Fruit fly (Drosophila melanogaster) whole organism, embryonic: ENCODE data around the gene Pcyt1.

Experiments
- BEAF-32 ChIP-seq: fragments of 200-800 bp; sonication (Bioruptor generic); optimal IDR thresholded peaks from 3 replicates; lab custom pipeline; 2017; ENCODE audit warnings: missing biosample characterization, missing genetic modification characterization, mild to moderate bottlenecking, moderate library complexity, missing genetic modification reagents
- CG10654 ChIP-seq: fragments of 200-800 bp; sonication (Bioruptor generic); optimal IDR thresholded peaks from 2 replicates; lab custom pipeline; 2016; ENCODE audit warnings: missing biosample characterization, missing genetic modification characterization
- CG11247 ChIP-seq: fragments of 200-800 bp; sonication (Bioruptor generic); IDR thresholded peaks from 2 replicates; pipeline ENCODE4 v1.3.6; 2022; ENCODE audit warnings: missing biosample characterization, missing genetic modification characterization
- CG12104 ChIP-seq: fragments of 200-800 bp; sonication (Bioruptor generic); optimal IDR thresholded peaks from 3 replicates; lab custom pipeline; 2016; ENCODE audit warnings: missing biosample characterization, missing genetic modification characterization
- CG12219 ChIP-seq: fragments of 200-800 bp; sonication (Bioruptor generic); optimal IDR thresholded peaks from 3 replicates; lab custom pipeline; 2018; ENCODE audit warnings: missing biosample characterization, mild to moderate bottlenecking, missing genetic modification characterization
- CG12659 ChIP-seq: fragments of 200-800 bp; sonication (Bioruptor generic); optimal IDR thresholded peaks from 3 replicates; lab custom pipeline; 2017; ENCODE audit warnings: mild to moderate bottlenecking, missing biosample characterization, missing genetic modification reagents, missing genetic modification characterization
- CG12744 ChIP-seq: fragments of 200-800 bp; sonication (Bioruptor generic); optimal IDR thresholded peaks from 2 replicates; lab custom pipeline; 2016; ENCODE audit warnings: missing biosample characterization, missing genetic modification characterization
- CG13775 ChIP-seq: fragments of 200-800 bp; sonication (Bioruptor generic); optimal IDR thresholded peaks from 3 replicates; lab custom pipeline; 2017; ENCODE audit warnings: missing biosample characterization, mild to moderate bottlenecking, missing genetic modification characterization
- CG13894 ChIP-seq: fragments of 200-800 bp; sonication (Bioruptor generic); optimal IDR thresholded peaks from 3 replicates; lab custom pipeline; 2018; ENCODE audit warnings: missing biosample characterization, mild to moderate bottlenecking, missing genetic modification characterization, moderate library complexity
- CG15479 ChIP-seq: fragments of 200-800 bp; sonication (Bioruptor generic); optimal IDR thresholded peaks from 3 replicates; lab custom pipeline; 2019; ENCODE audit warnings: missing biosample characterization, mild to moderate bottlenecking, missing genetic modification characterization, moderate library complexity
- CG15514 ChIP-seq: fragments of 200-800 bp; sonication (Bioruptor generic); optimal IDR thresholded peaks from 3 replicates; lab custom pipeline; 2017; ENCODE audit warnings: missing biosample characterization, missing genetic modification characterization, mild to moderate bottlenecking, moderate library complexity, missing genetic modification reagents
- CG18262 ChIP-seq: fragments of 200-800 bp; optimal IDR thresholded peaks from 3 replicates; lab custom pipeline; 2019; ENCODE audit warnings: missing biosample characterization, mild to moderate bottlenecking, missing genetic modification characterization, moderate library complexity
- CG18619 ChIP-seq: fragments of 200-800 bp; sonication (Bioruptor generic); optimal IDR thresholded peaks from 3 replicates; lab custom pipeline; 2017; ENCODE audit warnings: missing biosample characterization, mild to moderate bottlenecking, missing genetic modification characterization
- CG3163 ChIP-seq: fragments of 200-800 bp; sonication (Bioruptor generic); optimal IDR thresholded peaks from 3 replicates; lab custom pipeline; 2016; ENCODE audit warnings: missing biosample characterization, missing genetic modification characterization
- CG32532 ChIP-seq: fragments of 200-800 bp; sonication (Bioruptor generic); IDR thresholded peaks from 2 replicates; pipeline ENCODE4 v1.3.6; 2022; ENCODE audit warnings: missing biosample characterization, missing genetic modification characterization
- CG3995 ChIP-seq: fragments of 200-800 bp; sonication (Bioruptor generic); optimal IDR thresholded peaks from 3 replicates; lab custom pipeline; 2016; ENCODE audit warnings: missing biosample characterization, missing genetic modification characterization
- CG4404 ChIP-seq: fragments of 200-800 bp; sonication (Bioruptor generic); IDR thresholded peaks from 2 replicates; pipeline ENCODE4 v1.3.6; 2022; ENCODE audit warnings: missing biosample characterization, missing genetic modification characterization
- CG4617 ChIP-seq: fragments of 200-800 bp; sonication (Bioruptor generic); optimal IDR thresholded peaks from 3 replicates; lab custom pipeline; 2016; ENCODE audit warnings: missing biosample characterization, missing genetic modification characterization, borderline replicate concordance
- CG6683 ChIP-seq: fragments of 200-800 bp; sonication (Bioruptor generic); optimal IDR thresholded peaks from 2 replicates; lab custom pipeline; 2017; ENCODE audit warnings: missing biosample characterization, mild to moderate bottlenecking, missing genetic modification characterization, missing genetic modification reagents
- CG7839 ChIP-seq: fragments of 200-800 bp; sonication (Bioruptor generic); optimal IDR thresholded peaks from 3 replicates; lab custom pipeline; 2018; ENCODE audit warnings: missing biosample characterization, mild to moderate bottlenecking, missing genetic modification characterization, moderate library complexity
- CG9797 ChIP-seq: fragments of 200-800 bp; sonication (Bioruptor generic); optimal IDR thresholded peaks from 3 replicates; lab custom pipeline; 2018; ENCODE audit warnings: missing biosample characterization, mild to moderate bottlenecking, missing genetic modification characterization
- CTCF ChIP-seq: fragments of 200-800 bp; sonication (Bioruptor generic); optimal IDR thresholded peaks from 2 replicates; lab custom pipeline; 2017; ENCODE audit warnings: missing biosample characterization, mild to moderate bottlenecking, missing genetic modification characterization, moderate library complexity
- CoRest ChIP-seq: fragments of 200-800 bp; sonication (Bioruptor generic); optimal IDR thresholded peaks from 3 replicates; lab custom pipeline; 2018; ENCODE audit warnings: missing biosample characterization, mild to moderate bottlenecking, missing genetic modification characterization, moderate library complexity
- D19A ChIP-seq: fragments of 200-800 bp; optimal IDR thresholded peaks from 3 replicates; lab custom pipeline; 2019; ENCODE audit warnings: missing biosample characterization, mild to moderate bottlenecking, missing genetic modification characterization, moderate library complexity
- Dek ChIP-seq: fragments of 200-800 bp; sonication (Bioruptor generic); optimal IDR thresholded peaks from 3 replicates; lab custom pipeline; 2019; ENCODE audit warnings: missing biosample characterization, mild to moderate bottlenecking, missing genetic modification characterization, moderate library complexity
- E2f1 ChIP-seq: fragments of 200-800 bp; sonication (Bioruptor generic); IDR thresholded peaks from 2 replicates; pipeline ENCODE4 v1.3.6; 2022; ENCODE audit warnings: missing biosample characterization, missing genetic modification characterization
- MTF-1 ChIP-seq: fragments of 200-800 bp; sonication (Bioruptor generic); optimal IDR thresholded peaks from 2 replicates; lab custom pipeline; 2018; ENCODE audit warnings: missing biosample characterization, mild to moderate bottlenecking, missing genetic modification characterization, borderline replicate concordance
- Sry-δ ChIP-seq: fragments of 200-800 bp; sonication (Bioruptor generic); optimal IDR thresholded peaks from 2 replicates; lab custom pipeline; 2016; ENCODE audit warnings: missing biosample characterization, missing genetic modification characterization
- abd-A ChIP-seq: fragments of 200-800 bp; sonication (Bioruptor generic); optimal IDR thresholded peaks from 3 replicates; lab custom pipeline; 2019; ENCODE audit warnings: missing biosample characterization, mild to moderate bottlenecking, missing genetic modification characterization, moderate library complexity
- al ChIP-seq: fragments of 200-800 bp; sonication (Bioruptor generic); IDR thresholded peaks from 2 replicates; pipeline ENCODE4 v1.3.6; 2022; ENCODE audit warnings: missing biosample characterization, missing genetic modification characterization
- cad ChIP-seq: fragments of >200 bp; optimal IDR thresholded peaks from 2 replicates; lab custom pipeline; 2017; ENCODE audit warnings: missing biosample characterization, missing genetic modification characterization
- chm ChIP-seq: fragments of 200-800 bp; sonication (Bioruptor generic); IDR thresholded peaks from 2 replicates; pipeline ENCODE4 v1.3.6; 2022; ENCODE audit warnings: missing biosample characterization, missing genetic modification characterization
- crp ChIP-seq, 2 experiments: fragments of 200-800 bp; sonication (Bioruptor generic); optimal IDR thresholded peaks; 2 replicates in 1 of 2; 3 replicates in 1 of 2; lab custom pipeline; 2017; ENCODE audit warnings: missing biosample characterization in 2 of 2, missing genetic modification characterization in 2 of 2, mild to moderate bottlenecking in 1 of 2, moderate library complexity in 1 of 2
- dmrt11E ChIP-seq: fragments of 200-800 bp; sonication (Bioruptor generic); optimal IDR thresholded peaks from 3 replicates; lab custom pipeline; 2018; ENCODE audit warnings: missing biosample characterization, mild to moderate bottlenecking, missing genetic modification characterization, moderate library complexity
- emc ChIP-seq: fragments of 200-800 bp; sonication (Bioruptor generic); optimal IDR thresholded peaks from 2 replicates; lab custom pipeline; 2016; ENCODE audit warnings: missing biosample characterization, missing genetic modification characterization
- esg ChIP-seq: fragments of 200-800 bp; sonication (Bioruptor generic); conservative IDR thresholded peaks from 2 replicates; pipeline ENCODE4 v1.3.6; 2022; ENCODE audit warnings: missing biosample characterization, missing genetic modification characterization
- ewg ChIP-seq: fragments of 200-800 bp; sonication (Bioruptor generic); optimal IDR thresholded peaks from 3 replicates; lab custom pipeline; 2017; ENCODE audit warnings: mild to moderate bottlenecking, missing biosample characterization, missing genetic modification reagents, missing genetic modification characterization
- h ChIP-seq: fragments of >200 bp; optimal IDR thresholded peaks from 2 replicates; lab custom pipeline; 2017
- hkb ChIP-seq, 2 experiments: fragments of 200-800 bp in 1 of 2; fragments of >200 bp in 1 of 2; sonication (Bioruptor generic) in 1 of 2; IDR thresholded peaks in 1 of 2; optimal IDR thresholded peaks in 1 of 2; 2 replicates each; pipeline versions ENCODE4 v1.3.6 to Lab custom; 2017 to 2022; ENCODE audit warnings: missing biosample characterization in 1 of 2, missing genetic modification characterization in 1 of 2
- ind ChIP-seq: fragments of 200-800 bp; sonication (Bioruptor generic); optimal IDR thresholded peaks from 3 replicates; lab custom pipeline; 2016; ENCODE audit warnings: missing biosample characterization, missing genetic modification characterization
- lov ChIP-seq, 2 experiments: fragments of 200-800 bp in 1 of 2; fragments of >200 bp in 1 of 2; sonication (Bioruptor generic) in 1 of 2; IDR thresholded peaks in 1 of 2; optimal IDR thresholded peaks in 1 of 2; 2 replicates in 1 of 2; 3 replicates in 1 of 2; pipeline versions ENCODE4 v1.3.6 to Lab custom; 2017 to 2022; ENCODE audit warnings: missing biosample characterization in 1 of 2, missing genetic modification characterization in 1 of 2
- sd ChIP-seq: fragments of 200-800 bp; sonication (Bioruptor generic); optimal IDR thresholded peaks from 3 replicates; lab custom pipeline; 2018; ENCODE audit warnings: missing biosample characterization, mild to moderate bottlenecking, missing genetic modification characterization, moderate library complexity
- sens ChIP-seq: fragments of 200-800 bp; sonication (Bioruptor generic); peaks from one replicate; lab custom pipeline; 2016; ENCODE audit warnings: missing biosample characterization, missing genetic modification characterization
- twi ChIP-seq: fragments of 200-800 bp; optimal IDR thresholded peaks from 2 replicates; lab custom pipeline; 2019; ENCODE audit warnings: missing biosample characterization, mild to moderate bottlenecking, missing genetic modification characterization, moderate library complexity
- tx ChIP-seq: fragments of 200-800 bp; sonication (Bioruptor generic); optimal IDR thresholded peaks from 2 replicates; lab custom pipeline; 2016; ENCODE audit warnings: missing biosample characterization, missing genetic modification characterization
- unpg ChIP-seq: fragments of 200-800 bp; sonication (Bioruptor generic); optimal IDR thresholded peaks from 3 replicates; lab custom pipeline; 2018; ENCODE audit warnings: missing biosample characterization, mild to moderate bottlenecking, missing genetic modification characterization, moderate library complexity
- vfl ChIP-seq: fragments of 200-800 bp; sonication (Bioruptor generic); optimal IDR thresholded peaks from 2 replicates; lab custom pipeline; 2016; ENCODE audit warnings: missing biosample characterization, missing genetic modification characterization
- wdn ChIP-seq: fragments of 200-800 bp; sonication (Bioruptor generic); IDR thresholded peaks from 2 replicates; pipeline ENCODE4 v1.3.6; 2022; ENCODE audit warnings: missing biosample characterization, missing genetic modification characterization
- zf30C ChIP-seq: fragments of 200-800 bp; sonication (Bioruptor generic); optimal IDR thresholded peaks from 3 replicates; lab custom pipeline; 2018; ENCODE audit warnings: missing biosample characterization, mild to moderate bottlenecking, missing genetic modification characterization

The Pcyt1 gene

DNA sequence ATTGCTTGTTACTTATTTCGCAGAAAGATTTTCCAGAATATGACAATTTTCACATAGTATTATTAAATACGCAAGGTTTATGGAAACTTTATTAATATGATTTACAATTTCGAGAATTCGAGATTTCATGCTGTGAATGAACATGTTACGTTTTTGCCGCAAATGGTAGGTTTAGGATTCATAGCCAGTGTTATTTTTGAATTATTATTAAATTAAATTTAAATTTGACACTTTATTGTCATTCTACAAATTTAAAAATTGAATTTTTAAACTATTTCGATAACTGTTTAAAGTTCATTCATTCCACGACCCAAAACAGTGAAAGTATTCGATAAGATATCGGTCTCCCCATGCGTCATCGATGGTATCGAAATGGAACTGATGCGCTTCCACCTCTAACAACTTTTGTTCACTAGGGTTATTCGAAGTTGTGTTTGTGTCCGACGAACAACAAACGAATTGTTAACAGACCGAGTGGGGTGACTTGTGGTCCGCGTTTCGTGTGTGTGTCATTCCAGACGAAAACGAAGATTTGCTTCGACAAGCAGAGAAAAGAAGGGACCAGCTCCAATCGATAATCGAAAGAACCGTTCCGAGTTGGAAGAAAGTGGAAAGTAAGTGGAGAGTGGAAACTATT, at the start of gene Pcyt1, which contains the start of gene CG32313 (continued):
- TF ChIP-seq CG9797 (GFP tag; lab: Kevin White, UChicago) (peak; percentile 31), CG4404 (no peak), ind (no peak), h (lab: Kevin White, UChicago) (no peak), CG12219 (GFP tag; lab: Kevin White, UChicago) (peak; percentile 34), CG7839 (tag; lab: Kevin White, UChicago) (peak; percentile 3), CG13775 (no peak), CG3995 (GFP tag; lab: Kevin White, UChicago) (peak; percentile 75), sd (tag; lab: Kevin White, UChicago) (peak; percentile 75), esg (GFP tag; lab: Robert Waterston, UW) (no peak), CG11247 (GFP tag; lab: Robert Waterston, UW) (no peak), dmrt11E (tag; lab: Kevin White, UChicago) (no peak), MTF-1 (GFP tag; lab: Kevin White, UChicago) (no peak), CG13894 (tag; lab: Kevin White, UChicago) (peak; percentile 59), chm (GFP tag; lab: Robert Waterston, UW) (peak; percentile 71; the same call in 1 of the 2 replicates)

DNA sequence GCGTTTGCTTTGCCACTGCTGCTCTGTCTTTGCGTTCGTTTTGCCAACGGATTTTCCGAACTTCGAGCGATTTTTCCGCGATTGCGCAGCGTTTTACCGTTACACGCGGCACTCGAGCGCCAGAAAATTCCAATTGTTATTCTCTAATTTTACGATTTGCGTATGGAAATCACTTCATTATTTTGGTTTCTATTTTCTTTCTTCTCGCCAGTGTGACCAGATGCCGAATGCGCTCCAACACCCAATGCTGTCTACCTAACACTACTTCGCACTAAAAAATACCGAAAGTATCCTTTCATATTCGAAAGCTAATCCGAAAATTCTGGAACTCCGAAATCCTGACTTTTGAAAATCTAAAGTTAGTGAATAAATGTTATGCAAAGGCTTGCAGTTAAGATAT, 49.5 kb upstream of the Pcyt1 start, which contains the start of gene CG12084:
Gene CG12084 (minus strand): TSS at position 236 of the 400 bp plus-strand sequence.
- TF ChIP-seq tx: no peak
- TF ChIP-seq CG12659 (GFP tag; lab: Kevin White, UChicago): peak; percentile 42
- TF ChIP-seq CG12104 (GFP tag; lab: Kevin White, UChicago): no peak
- peak; percentile 2 for TF ChIP-seq vfl (GFP tag; lab: Kevin White, UChicago)
- TF ChIP-seq CG3163 (GFP tag; lab: Kevin White, UChicago): no peak
- no peak for TF ChIP-seq CG32532 (GFP tag; lab: Robert Waterston, UW)
- TF ChIP-seq hkb (optimal IDR thresholded peaks at IDR 0.05; lab: Kevin White, UChicago): no peak
- TF ChIP-seq hkb (GFP tag; IDR thresholded peaks at IDR 0.05; lab: Robert Waterston, UW): 0 out of 2 replicates have a peak, but pooled peaks have one; percentile 12
- peak; percentile 1 for TF ChIP-seq CG15479
- peak; percentile 20 for TF ChIP-seq BEAF-32 (GFP tag; lab: Kevin White, UChicago)
- no peak for TF ChIP-seq E2f1
- TF ChIP-seq abd-A (tag; lab: Kevin White, UChicago): no peak
- no peak for TF ChIP-seq Dek (tag; lab: Kevin White, UChicago)
- TF ChIP-seq D19A: no peak
- no peak for TF ChIP-seq twi (tag; lab: Kevin White, UChicago)
- TF ChIP-seq sens (GFP tag; lab: Kevin White, UChicago): peak; percentile 70
- no peak for TF ChIP-seq CG6683 (GFP tag; lab: Kevin White, UChicago)
- no peak for TF ChIP-seq CG18619 (GFP tag; lab: Kevin White, UChicago)
- no peak for TF ChIP-seq unpg (GFP tag; lab: Kevin White, UChicago)
- TF ChIP-seq emc (GFP tag; lab: Kevin White, UChicago): no peak
- TF ChIP-seq al (GFP tag; lab: Robert Waterston, UW): no peak
- no peak for TF ChIP-seq lov (optimal IDR thresholded peaks at IDR 0.05; lab: Kevin White, UChicago)
- no peak for TF ChIP-seq lov (GFP tag; IDR thresholded peaks at IDR 0.05; lab: Robert Waterston, UW)
- TF ChIP-seq CTCF (GFP tag; lab: Kevin White, UChicago): no peak
- no peak for TF ChIP-seq zf30C (GFP tag; lab: Kevin White, UChicago)
- no peak for TF ChIP-seq CoRest
- TF ChIP-seq wdn (GFP tag; lab: Robert Waterston, UW): no peak
- no peak for TF ChIP-seq CG12744 (GFP tag; lab: Kevin White, UChicago)
- TF ChIP-seq ewg: no peak
- TF ChIP-seq CG15514 (GFP tag; lab: Kevin White, UChicago): peak; percentile 72
- no peak for TF ChIP-seq CG18262 (tag; lab: Kevin White, UChicago)
- peak; percentile 89 for TF ChIP-seq CG4617
- peak; percentile 21 for TF ChIP-seq Sry-δ (GFP tag; lab: Kevin White, UChicago)
- TF ChIP-seq crp (GFP tag; optimal IDR thresholded peaks at IDR 0.05; lab: Kevin White, UChicago): no peak
- no peak for TF ChIP-seq CG10654 (GFP tag; lab: Kevin White, UChicago)
- peak; percentile 27 for TF ChIP-seq cad
